Fruit fly (Drosophila melanogaster) whole organism, pupa: ENCODE results near the gene Ance-2.

Experiments
- CG10348 ChIP-seq: fragments of 200-800 bp; sonication (Bioruptor generic); IDR thresholded peaks from 2 replicates; pipeline ENCODE4 v1.3.6; 2022; ENCODE audit warnings: missing biosample characterization, missing genetic modification characterization
- CG13204 ChIP-seq: fragments of 200-800 bp; sonication (Bioruptor generic); optimal IDR thresholded peaks from 2 replicates; lab custom pipeline; 2018; ENCODE audit warnings: missing biosample characterization, mild to moderate bottlenecking, missing genetic modification characterization, moderate library complexity
- CG14655 ChIP-seq: fragments of 200-800 bp; sonication (Bioruptor generic); optimal IDR thresholded peaks from 3 replicates; lab custom pipeline; 2017; ENCODE audit warnings: mild to moderate bottlenecking, missing biosample characterization, missing genetic modification reagents, missing genetic modification characterization
- CG15710 ChIP-seq: fragments of 200-800 bp; sonication (Bioruptor generic); optimal IDR thresholded peaks from 2 replicates; lab custom pipeline; 2018; ENCODE audit warnings: missing biosample characterization, mild to moderate bottlenecking, missing genetic modification characterization, moderate library complexity
- CG32121 ChIP-seq: fragments of 200-800 bp; sonication (Bioruptor generic); IDR thresholded peaks from 2 replicates; pipeline ENCODE4 v1.3.6; 2022; ENCODE audit warnings: missing biosample characterization, missing genetic modification characterization
- CG4496 ChIP-seq: fragments of 200-800 bp; sonication (Bioruptor generic); IDR thresholded peaks from 3 replicates; pipeline ENCODE4 v1.3.6; 2022; ENCODE audit warnings: missing biosample characterization, missing genetic modification characterization
- CG9948 ChIP-seq: fragments of 200-800 bp; sonication (Bioruptor generic); optimal IDR thresholded peaks from 2 replicates; lab custom pipeline; 2018; ENCODE audit warnings: missing biosample characterization, mild to moderate bottlenecking, missing genetic modification characterization, moderate library complexity
- EcR ChIP-seq: fragments of 200-800 bp; sonication (Bioruptor generic); optimal IDR thresholded peaks from 3 replicates; lab custom pipeline; 2019; ENCODE audit warnings: missing biosample characterization, missing genetic modification characterization, mild to moderate bottlenecking, moderate library complexity, missing genetic modification reagents
- Ets98B ChIP-seq: fragments of 200-800 bp; sonication (Bioruptor generic); IDR thresholded peaks from 2 replicates; pipeline ENCODE4 v1.3.6; 2022; ENCODE audit warnings: missing biosample characterization, missing genetic modification characterization
- Pif1A ChIP-seq: fragments of 200-800 bp; sonication (Bioruptor generic); optimal IDR thresholded peaks from 3 replicates; lab custom pipeline; 2016; ENCODE audit warnings: missing biosample characterization, missing genetic modification characterization
- gl ChIP-seq: fragments of 200-800 bp; sonication (Bioruptor generic); optimal IDR thresholded peaks from 2 replicates; lab custom pipeline; 2018; ENCODE audit warnings: missing biosample characterization, mild to moderate bottlenecking, missing genetic modification characterization

DNA sequence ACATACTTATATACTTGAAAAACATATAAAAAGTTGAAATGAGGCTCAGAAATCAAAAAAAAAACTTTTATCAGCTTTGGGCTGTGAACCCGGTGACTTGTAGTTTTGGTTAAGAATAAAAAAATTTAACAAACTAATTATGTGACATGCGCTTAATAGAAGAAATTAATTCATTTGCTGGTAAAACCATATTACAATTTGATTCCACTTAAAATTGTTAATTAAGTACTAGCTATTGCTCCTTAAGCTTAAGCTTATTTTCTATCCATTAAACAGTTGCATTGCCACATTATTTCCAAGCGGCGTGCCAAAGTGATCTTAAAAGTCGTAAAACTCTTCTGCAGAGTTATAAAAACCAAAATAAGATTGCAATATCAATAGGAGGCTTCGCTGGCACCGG lies 14.9 kb downstream of the Ance-2 start:
- TF ChIP-seq CG9948 (tag; lab: Kevin White, UChicago) (no peak), EcR (no peak), CG15710 (tag; lab: Kevin White, UChicago) (no peak), Pif1A (GFP tag; lab: Kevin White, UChicago) (no peak), gl (no peak), Ets98B (GFP tag; lab: Robert Waterston, UW) (no peak), CG13204 (no peak), CG14655 (GFP tag; lab: Kevin White, UChicago) (peak; percentile 20), CG4496 (GFP tag; lab: Robert Waterston, UW) (no peak), CG32121 (GFP tag; lab: Robert Waterston, UW) (no peak), CG10348 (GFP tag; lab: Robert Waterston, UW) (no peak)
